Worm (Caenorhabditis elegans) whole organism, mixed stage, embryonic: ENCODE measurements around the gene ost-1.

Experiments
- blmp-1 ChIP-seq: fragments of 150-350 bp; optimal IDR thresholded peaks from 2 replicates; lab custom pipeline; 2014; ENCODE audit warnings: missing biosample characterization, missing genetic modification characterization
- ces-1 ChIP-seq: fragments of 150-350 bp; optimal IDR thresholded peaks from 2 replicates; lab custom pipeline; 2014; ENCODE audit warnings: missing biosample characterization, missing genetic modification reagents, missing genetic modification characterization
- elt-3 ChIP-seq: fragments of 150-350 bp; optimal IDR thresholded peaks from 2 replicates; lab custom pipeline; 2014; ENCODE audit warnings: missing biosample characterization, missing genetic modification characterization
- lsy-2 ChIP-seq: fragments of 150-350 bp; optimal IDR thresholded peaks from 2 replicates; lab custom pipeline; 2014; ENCODE audit warnings: missing biosample characterization, missing genetic modification characterization
- pha-4 ChIP-seq: fragments of 150-350 bp; optimal IDR thresholded peaks from 2 replicates; lab custom pipeline; 2018; ENCODE audit warnings: missing biosample characterization, missing genetic modification reagents, missing genetic modification characterization
- zip-8 ChIP-seq: fragments of 150-350 bp; optimal IDR thresholded peaks from 2 replicates; lab custom pipeline; 2014; ENCODE audit warnings: missing biosample characterization, missing genetic modification characterization
- ztf-11 ChIP-seq: fragments of 150-350 bp; optimal IDR thresholded peaks from 2 replicates; lab custom pipeline; 2014; ENCODE audit warnings: missing biosample characterization, missing genetic modification characterization

DNA sequence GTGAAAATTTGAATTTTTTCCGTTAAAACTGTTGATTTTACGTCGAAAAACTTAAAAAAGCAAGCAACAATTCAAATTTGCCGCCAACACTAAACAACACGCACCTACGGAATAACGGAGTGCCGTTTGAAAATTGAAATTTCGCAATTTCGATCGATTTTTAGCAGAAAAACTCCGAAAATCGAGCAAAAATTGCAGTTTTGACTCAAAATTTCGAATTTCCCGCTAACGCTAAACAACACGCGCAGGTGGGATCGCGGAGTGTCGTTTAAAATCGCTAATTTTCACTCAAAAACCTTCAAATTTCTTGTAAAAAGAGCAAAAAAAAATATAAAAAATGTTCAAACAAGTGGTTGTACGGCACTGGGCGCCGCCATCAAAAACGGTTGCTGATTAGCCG, 48.7 kb upstream of the ost-1 start:
- no peak for TF ChIP-seq elt-3 (tag; lab: Kevin White, UChicago)
- no peak for TF ChIP-seq ces-1
- TF ChIP-seq lsy-2 (tag; lab: Kevin White, UChicago): no peak
- TF ChIP-seq pha-4: no peak
- TF ChIP-seq ztf-11 (tag; lab: Kevin White, UChicago): no peak
- no peak for TF ChIP-seq blmp-1 (tag; lab: Kevin White, UChicago)
- TF ChIP-seq zip-8 (tag; lab: Kevin White, UChicago): no peak
